Fruit fly (Drosophila melanogaster) whole organism, embryonic: Measurements from ENCODE around the gene Sps2.

Experiments used
- Awh ChIP-seq: fragments of 200-800 bp; sonication (Bioruptor generic); IDR thresholded peaks from 2 replicates; pipeline ENCODE4, ENCODE4 v1.3.6; 2022; ENCODE audit warnings: missing biosample characterization, missing genetic modification characterization
- CG13894 ChIP-seq: fragments of 200-800 bp; sonication (Bioruptor generic); optimal IDR thresholded peaks from 3 replicates; lab custom pipeline; 2018; ENCODE audit warnings: missing biosample characterization, mild to moderate bottlenecking, missing genetic modification characterization, moderate library complexity
- Vsx1 ChIP-seq: fragments of 200-800 bp; sonication (Bioruptor generic); optimal IDR thresholded peaks from 2 replicates; lab custom pipeline; 2017; ENCODE audit warnings: missing biosample characterization, mild to moderate bottlenecking, missing genetic modification characterization, missing genetic modification reagents

DNA sequence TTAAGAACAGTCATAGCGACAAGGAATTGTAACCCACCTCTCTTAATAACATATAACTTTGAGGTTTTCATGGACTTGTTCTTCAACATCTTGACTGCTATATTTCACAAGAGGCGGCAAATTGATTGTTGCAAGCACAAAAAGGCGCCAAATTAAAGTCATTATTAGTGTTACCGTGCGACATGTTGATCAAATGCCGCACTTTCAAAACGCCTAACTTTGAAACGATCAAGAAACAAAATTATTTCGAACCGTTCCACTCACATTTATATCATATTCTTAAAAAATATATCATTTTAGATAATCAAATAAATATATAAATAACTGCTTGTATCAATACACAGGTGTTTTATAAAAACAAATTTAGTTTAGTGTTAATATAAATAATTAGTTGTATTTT, 14.6 kb upstream of the Sps2 start, which contains the start of gene RnrL:
- TF ChIP-seq Awh (GFP tag; lab: Robert Waterston, UW) (no peak), CG13894 (tag; lab: Kevin White, UChicago) (no peak), Vsx1 (GFP tag; lab: Kevin White, UChicago) (no peak)
